Worm (Caenorhabditis elegans) whole organism, L1 larva: ENCODE measurements around the gene fbxa-214.

Experiments
- dpl-1 ChIP-seq, 3 experiments: fragments of 150-350 bp in 2 of 3; sonication (generic microtip) in 1 of 3; optimal IDR thresholded peaks; 2 replicates each; lab custom pipeline; 2014 to 2017; ENCODE audit warnings: missing biosample characterization in 3 of 3, missing genetic modification characterization in 3 of 3, missing genetic modification reagents in 3 of 3
- egl-27 ChIP-seq, 2 experiments: fragments of 150-350 bp in 1 of 2; sonication (generic microtip); optimal IDR thresholded peaks; 3 replicates each; lab custom pipeline; 2017 to 2018; ENCODE audit warnings: missing biosample characterization in 2 of 2, missing genetic modification characterization in 2 of 2, missing genetic modification reagents in 2 of 2
- lin-15B ChIP-seq: fragments of 150-350 bp; sonication (generic microtip); optimal IDR thresholded peaks from 3 replicates; lab custom pipeline; 2014; ENCODE audit warnings: missing biosample characterization, missing genetic modification characterization
- nhr-11 ChIP-seq: fragments of 150-350 bp; optimal IDR thresholded peaks from 2 replicates; lab custom pipeline; 2014; ENCODE audit warnings: missing biosample characterization, missing genetic modification characterization
- pax-3 ChIP-seq: fragments of 200-800 bp; sonication (Bioruptor generic); optimal IDR thresholded peaks from 2 replicates; lab custom pipeline; 2018; ENCODE audit warnings: mild to moderate bottlenecking, missing genetic modification characterization, moderate library complexity, missing compliant biosample characterization
- tlp-1 ChIP-seq: fragments of 150-350 bp; optimal IDR thresholded peaks from 2 replicates; lab custom pipeline; 2014; ENCODE audit warnings: missing biosample characterization, missing genetic modification characterization
- zag-1 ChIP-seq: fragments of 150-350 bp; optimal IDR thresholded peaks from 2 replicates; lab custom pipeline; 2014; ENCODE audit warnings: missing biosample characterization, missing genetic modification characterization

DNA sequence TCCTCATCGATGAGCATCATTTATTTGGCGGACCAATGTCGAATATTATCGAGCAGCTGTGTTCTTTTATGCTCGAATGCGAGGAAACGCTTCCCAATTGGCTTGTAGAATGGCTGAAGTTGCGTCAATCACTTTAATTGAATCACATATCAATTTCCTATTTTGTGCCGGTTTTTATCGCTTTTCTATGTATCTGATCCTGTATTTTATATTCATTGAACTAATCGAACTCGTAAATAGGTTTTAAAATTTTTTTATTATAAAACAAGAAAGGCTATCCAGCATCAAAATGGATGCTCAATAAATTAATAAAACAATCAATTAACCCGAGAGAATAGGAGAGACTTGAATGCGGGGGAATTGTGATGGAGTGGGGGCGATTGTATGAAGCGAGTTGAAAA lies 28.9 kb upstream of the fbxa-214 start:
- TF ChIP-seq tlp-1 (tag; lab: Kevin White, UChicago) (no peak), pax-3 (tag; lab: Kevin White, UChicago) (no peak), dpl-1 (GFP tag; optimal IDR thresholded peaks at IDR 0.05; lab: Kevin White, UChicago) (no peak), zag-1 (no peak), egl-27 (tag; optimal IDR thresholded peaks at IDR 0.05; lab: Kevin White, UChicago) (no peak), nhr-11 (tag; lab: Kevin White, UChicago) (no peak), lin-15B (tag; lab: Kevin White, UChicago) (no peak)
